Worm (Caenorhabditis elegans): Measurements from ENCODE around the gene Y105C5A.13.

DNA sequence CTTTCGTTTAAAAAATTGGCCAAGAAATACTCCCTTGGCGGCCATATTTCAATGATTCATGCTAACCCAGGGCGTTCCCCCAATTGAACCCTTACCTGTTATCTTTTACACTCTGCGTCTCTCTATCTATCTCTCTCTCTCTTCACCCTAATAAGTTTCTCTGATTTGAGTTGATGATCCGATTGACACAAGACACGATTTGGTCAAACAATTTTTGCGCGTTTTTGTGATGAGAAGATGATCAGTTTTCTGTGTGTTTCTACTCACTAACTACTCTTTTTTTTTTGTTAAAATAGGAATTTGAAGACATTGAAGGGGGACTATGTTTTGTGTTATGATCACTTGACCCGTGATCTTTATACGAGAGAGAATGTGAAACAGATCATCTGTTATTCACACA, 32.0 kb downstream of the Y105C5A.13 start:
- no peak for TF ChIP-seq mel-28 (tag; optimal IDR thresholded peaks at IDR 0.05; ENCODE audit: borderline replicate concordance)
- no peak for TF ChIP-seq hrde-1 (tag; optimal IDR thresholded peaks at IDR 0.05; ENCODE audit: borderline replicate concordance)
- no peak for TF ChIP-seq rpc-1 (optimal IDR thresholded peaks at IDR 0.05)
- TF ChIP-seq rpc-1 (tag; optimal IDR thresholded peaks at IDR 0.05): no peak
